Worm (Caenorhabditis elegans): Measurements from ENCODE around the gene F20D6.2.

ce11 chrV:8215158-8215557 lies 29.3 kb downstream of the F20D6.2 start:
- no peak for TF ChIP-seq ceh-28 (tag; optimal IDR thresholded peaks at IDR 0.05)
- no peak for TF ChIP-seq snpc-4 (tag; optimal IDR thresholded peaks at IDR 0.05)

Data from whole organism, L3 larva.